Fruit fly (Drosophila melanogaster): ENCODE data around the gene GATAe.

dm6 chr3R:16029584-16029983 lies 20.7 kb downstream of the GATAe start:
- TF ChIP-seq CG8478 (optimal IDR thresholded peaks at IDR 0.05): no peak
- TF ChIP-seq CTCF (optimal IDR thresholded peaks at IDR 0.05): no peak

All from S2 (cell line).